Worm (Caenorhabditis elegans) whole organism, L2 larva: ENCODE data around the gene tbb-2.

ENCODE experiments used
- C34F6.9 ChIP-seq: fragments of 150-350 bp; optimal IDR thresholded peaks from 2 replicates; lab custom pipeline; 2014; ENCODE audit warnings: missing biosample characterization, missing genetic modification characterization
- F13H6.1 ChIP-seq: sonication (generic microtip); optimal IDR thresholded peaks from 2 replicates; lab custom pipeline; 2016; ENCODE audit warnings: missing genetic modification characterization, missing compliant biosample characterization
- R02D3.7 ChIP-seq: fragments of 150-350 bp; optimal IDR thresholded peaks from 2 replicates; lab custom pipeline; 2014; ENCODE audit warnings: missing biosample characterization, missing genetic modification characterization
- Y55F3AM.14 ChIP-seq: fragments of 200-800 bp; sonication (Bioruptor generic); optimal IDR thresholded peaks from 2 replicates; lab custom pipeline; 2018; ENCODE audit warnings: mild to moderate bottlenecking, missing genetic modification characterization, missing compliant biosample characterization
- alr-1 ChIP-seq: fragments of 150-350 bp; optimal IDR thresholded peaks from 2 replicates; lab custom pipeline; 2014; ENCODE audit warnings: missing biosample characterization, missing genetic modification characterization
- ama-1 ChIP-seq: fragments of 150-350 bp; optimal IDR thresholded peaks from 2 replicates; lab custom pipeline; 2018; ENCODE audit warnings: inconsistent platforms
- blmp-1 ChIP-seq: sonication (generic microtip); optimal IDR thresholded peaks from 2 replicates; lab custom pipeline; 2017; ENCODE audit warnings: missing genetic modification characterization, mild to moderate bottlenecking, missing compliant biosample characterization, antibody characterized with exemption, moderate library complexity; ENCODE audit not compliant: insufficient read depth
- ceh-16 ChIP-seq: fragments of 150-350 bp; optimal IDR thresholded peaks from 2 replicates; lab custom pipeline; 2014; ENCODE audit warnings: missing biosample characterization, missing genetic modification characterization
- ceh-82 ChIP-seq: fragments of 150-350 bp; optimal IDR thresholded peaks from 2 replicates; lab custom pipeline; 2014; ENCODE audit warnings: missing biosample characterization, missing genetic modification characterization
- dmd-4 ChIP-seq: sonication (generic microtip); optimal IDR thresholded peaks from 2 replicates; lab custom pipeline; 2017; ENCODE audit warnings: missing biosample characterization, missing genetic modification characterization
- egl-27 ChIP-seq: sonication (generic microtip); optimal IDR thresholded peaks from 3 replicates; lab custom pipeline; 2017; ENCODE audit warnings: missing biosample characterization, missing genetic modification reagents, missing genetic modification characterization
- elt-1 ChIP-seq: fragments of 150-350 bp; optimal IDR thresholded peaks from 2 replicates; lab custom pipeline; 2014; ENCODE audit warnings: missing biosample characterization, missing genetic modification characterization
- elt-3 ChIP-seq: sonication (generic microtip); optimal IDR thresholded peaks from 2 replicates; lab custom pipeline; 2017; ENCODE audit warnings: missing biosample characterization, missing genetic modification characterization
- fos-1 ChIP-seq: fragments of 150-350 bp; optimal IDR thresholded peaks from 2 replicates; lab custom pipeline; 2014; ENCODE audit warnings: missing biosample characterization, missing genetic modification characterization
- gmeb-1 ChIP-seq: fragments of 150-350 bp; optimal IDR thresholded peaks from 2 replicates; lab custom pipeline; 2014; ENCODE audit warnings: missing biosample characterization, missing genetic modification characterization
- lin-11 ChIP-seq: fragments of 150-350 bp; sonication (generic microtip); optimal IDR thresholded peaks from 2 replicates; lab custom pipeline; 2014; ENCODE audit warnings: missing biosample characterization, missing genetic modification characterization, inconsistent platforms, mixed read lengths
- lin-39 ChIP-seq: fragments of 150-350 bp; optimal IDR thresholded peaks from 2 replicates; lab custom pipeline; 2014; ENCODE audit warnings: missing biosample characterization, missing genetic modification reagents, missing genetic modification characterization
- lsy-2 ChIP-seq, 2 experiments: fragments of 150-350 bp in 1 of 2; sonication (generic microtip) in 1 of 2; optimal IDR thresholded peaks; 2 replicates each; lab custom pipeline; 2014 to 2017; ENCODE audit warnings: missing biosample characterization in 2 of 2, missing genetic modification characterization in 2 of 2
- mab-5 ChIP-seq: fragments of 150-350 bp; optimal IDR thresholded peaks from 2 replicates; lab custom pipeline; 2014; ENCODE audit warnings: missing biosample characterization, missing genetic modification characterization
- mbf-1 ChIP-seq: sonication (generic microtip); optimal IDR thresholded peaks from 2 replicates; lab custom pipeline; 2017; ENCODE audit warnings: missing biosample characterization, missing genetic modification characterization
- nhr-10 ChIP-seq: sonication (generic microtip); optimal IDR thresholded peaks from 2 replicates; lab custom pipeline; 2017; ENCODE audit warnings: missing biosample characterization, missing genetic modification characterization
- nhr-11 ChIP-seq: fragments of 150-350 bp; optimal IDR thresholded peaks from 2 replicates; lab custom pipeline; 2014; ENCODE audit warnings: missing biosample characterization, missing genetic modification characterization
- nhr-12 ChIP-seq: fragments of 150-350 bp; optimal IDR thresholded peaks from 2 replicates; lab custom pipeline; 2014; ENCODE audit warnings: missing biosample characterization, missing genetic modification characterization
- nhr-21 ChIP-seq: fragments of 150-350 bp; optimal IDR thresholded peaks from 2 replicates; lab custom pipeline; 2014; ENCODE audit warnings: missing biosample characterization, missing genetic modification characterization
- nhr-237 ChIP-seq: fragments of 150-350 bp; optimal IDR thresholded peaks from 2 replicates; lab custom pipeline; 2014; ENCODE audit warnings: missing biosample characterization, missing genetic modification characterization
- nhr-25 ChIP-seq: fragments of 150-350 bp; sonication (generic microtip); optimal IDR thresholded peaks from 3 replicates; lab custom pipeline; 2014; ENCODE audit warnings: missing biosample characterization, missing genetic modification characterization
- nhr-6 ChIP-seq: fragments of 150-350 bp; optimal IDR thresholded peaks from 2 replicates; lab custom pipeline; 2014; ENCODE audit warnings: missing biosample characterization, missing genetic modification characterization
- peb-1 ChIP-seq: fragments of 150-350 bp; optimal IDR thresholded peaks from 2 replicates; lab custom pipeline; 2014; ENCODE audit warnings: missing biosample characterization, missing genetic modification characterization
- sem-4 ChIP-seq: fragments of 150-350 bp; optimal IDR thresholded peaks from 2 replicates; lab custom pipeline; 2014; ENCODE audit warnings: missing biosample characterization, missing genetic modification reagents, missing genetic modification characterization
- sma-9 ChIP-seq, 2 experiments: fragments of 150-350 bp in 1 of 2; sonication (generic microtip) in 1 of 2; optimal IDR thresholded peaks; 2 replicates each; lab custom pipeline; 2014 to 2016; ENCODE audit warnings: missing genetic modification characterization in 2 of 2, mild to moderate bottlenecking in 1 of 2, missing biosample characterization in 1 of 2, missing compliant biosample characterization in 1 of 2, missing genetic modification reagents in 1 of 2, moderate library complexity in 1 of 2
- snpc-4 ChIP-seq: fragments of 150-350 bp; optimal IDR thresholded peaks from 2 replicates; lab custom pipeline; 2014; ENCODE audit warnings: missing biosample characterization, missing genetic modification characterization
- unc-39 ChIP-seq: fragments of 150-350 bp; optimal IDR thresholded peaks from 2 replicates; lab custom pipeline; 2014; ENCODE audit warnings: missing biosample characterization, missing genetic modification characterization
- unc-55 ChIP-seq: fragments of 150-350 bp; sonication (generic microtip); optimal IDR thresholded peaks from 3 replicates; lab custom pipeline; 2014; ENCODE audit warnings: missing biosample characterization, missing genetic modification reagents, missing genetic modification characterization
- unc-62 ChIP-seq: fragments of 150-350 bp; optimal IDR thresholded peaks from 2 replicates; lab custom pipeline; 2014; ENCODE audit warnings: missing biosample characterization, missing genetic modification reagents, missing genetic modification characterization
- zag-1 ChIP-seq: fragments of 150-350 bp; optimal IDR thresholded peaks from 2 replicates; lab custom pipeline; 2014; ENCODE audit warnings: missing biosample characterization, missing genetic modification characterization
- ztf-4 ChIP-seq: fragments of 150-350 bp; optimal IDR thresholded peaks from 2 replicates; lab custom pipeline; 2014; ENCODE audit warnings: missing biosample characterization, missing genetic modification characterization

The tbb-2 gene

ce11 chrIII:4037332-4037731, 19.9 kb upstream of the tbb-2 start:
- TF ChIP-seq fos-1 (tag; lab: Kevin White, UChicago) = peak; percentile 10
- no peak for TF ChIP-seq ztf-4 (tag; lab: Kevin White, UChicago)
- no peak for TF ChIP-seq lin-39 (tag; lab: Kevin White, UChicago)
- TF ChIP-seq ceh-82 (tag; lab: Kevin White, UChicago) = no peak
- no peak for TF ChIP-seq ceh-16
- TF ChIP-seq sem-4 (tag; lab: Kevin White, UChicago) = peak; percentile 38
- peak; percentile 9 for TF ChIP-seq sma-9 (GFP tag; optimal IDR thresholded peaks at IDR 0.05; lab: Kevin White, UChicago)
- TF ChIP-seq sma-9 (tag; optimal IDR thresholded peaks at IDR 0.05; lab: Kevin White, UChicago) = no peak
- peak; percentile 73 for TF ChIP-seq F13H6.1 (tag; lab: Kevin White, UChicago)
- TF ChIP-seq lin-11 (tag; lab: Kevin White, UChicago) = no peak
- no peak for TF ChIP-seq Y55F3AM.14

ce11 chrIII:4036740-4037139, 19.3 kb upstream of the tbb-2 start, which contains the start of gene hum-5:
hum-5 (minus strand) TSS chrIII:4036840.
- TF ChIP-seq lsy-2 (tag; optimal IDR thresholded peaks at IDR 0.05; lab: Kevin White, UChicago) (no peak), unc-39 (tag; lab: Kevin White, UChicago) (no peak), elt-1 (tag; lab: Kevin White, UChicago) (no peak), mab-5 (tag; lab: Kevin White, UChicago) (no peak), nhr-25 (tag; lab: Kevin White, UChicago) (no peak), dmd-4 (tag; lab: Kevin White, UChicago) (no peak), C34F6.9 (tag; lab: Kevin White, UChicago) (no peak), ama-1 (lab: Kevin White, UChicago) (no peak), nhr-10 (tag; lab: Kevin White, UChicago) (no peak)
- TF ChIP-seq, all 48 proteins: peak for 0

- peak; percentile 83 for TF ChIP-seq unc-55 (GFP tag; lab: Kevin White, UChicago)
- no peak for TF ChIP-seq nhr-12 (tag; lab: Kevin White, UChicago)
- peak; percentile 20 for TF ChIP-seq sma-9 (GFP tag; optimal IDR thresholded peaks at IDR 0.05; lab: Kevin White, UChicago)
- TF ChIP-seq sma-9 (tag; optimal IDR thresholded peaks at IDR 0.05; lab: Kevin White, UChicago) = no peak
- TF ChIP-seq nhr-6 (tag; lab: Kevin White, UChicago) = no peak
- TF ChIP-seq unc-39 (tag; lab: Kevin White, UChicago) = no peak
- no peak for TF ChIP-seq ceh-16
- no peak for TF ChIP-seq Y55F3AM.14
- TF ChIP-seq R02D3.7 = no peak
- peak; percentile 38 for TF ChIP-seq C34F6.9 (tag; lab: Kevin White, UChicago)
- peak in 1 of 2 experiments; percentile 0 for TF ChIP-seq lsy-2 (tag; optimal IDR thresholded peaks at IDR 0.05; lab: Kevin White, UChicago)
- peak; percentile 24 for TF ChIP-seq zag-1 (tag; lab: Kevin White, UChicago)
Observed at ce11 chrIII:4034984-4035383, 17.6 kb upstream of the tbb-2 start.

ce11 chrIII:4030839-4031238, 13.4 kb upstream of the tbb-2 start:
- no peak for TF ChIP-seq nhr-11 (tag; lab: Kevin White, UChicago)
- no peak for TF ChIP-seq lin-11 (tag; lab: Kevin White, UChicago)
- TF ChIP-seq gmeb-1 (tag; lab: Kevin White, UChicago) = no peak
- TF ChIP-seq mbf-1 (tag; lab: Kevin White, UChicago) = no peak
- TF ChIP-seq, all 48 proteins: peak for 0

ce11 chrIII:4028061-4028460, 10.6 kb upstream of the tbb-2 start, which contains the start of gene T02C12.5:
T02C12.5 (minus strand) TSS chrIII:4028161.
- no peak for TF ChIP-seq gmeb-1 (tag; lab: Kevin White, UChicago)
- no peak for TF ChIP-seq unc-62 (GFP tag; lab: Kevin White, UChicago)
- no peak for TF ChIP-seq egl-27 (tag; lab: Kevin White, UChicago)
- no peak for TF ChIP-seq nhr-11 (tag; lab: Kevin White, UChicago)
- no peak for TF ChIP-seq nhr-10 (tag; lab: Kevin White, UChicago)
- no peak for TF ChIP-seq nhr-237 (tag; lab: Kevin White, UChicago)
- TF ChIP-seq, all 48 proteins: peak for 0

ce11 chrIII:4021866-4022265, 4.4 kb upstream of the tbb-2 start, which contains the start of gene tftc-5:
tftc-5 (plus strand) TSS chrIII:4022166.
- TF ChIP-seq alr-1 (tag; lab: Kevin White, UChicago) (no peak), blmp-1 (tag; lab: Kevin White, UChicago) (no peak), sem-4 (tag; lab: Kevin White, UChicago) (no peak), mbf-1 (tag; lab: Kevin White, UChicago) (no peak), peb-1 (tag; lab: Kevin White, UChicago) (no peak), nhr-25 (tag; lab: Kevin White, UChicago) (no peak), nhr-237 (tag; lab: Kevin White, UChicago) (no peak), zag-1 (tag; lab: Kevin White, UChicago) (no peak), elt-3 (tag; lab: Kevin White, UChicago) (no peak), mab-5 (tag; lab: Kevin White, UChicago) (no peak), dmd-4 (tag; lab: Kevin White, UChicago) (no peak), ceh-16 (no peak), snpc-4 (tag; lab: Kevin White, UChicago) (no peak), lsy-2 (tag; optimal IDR thresholded peaks at IDR 0.05; lab: Kevin White, UChicago) (no peak), fos-1 (tag; lab: Kevin White, UChicago) (no peak), unc-39 (tag; lab: Kevin White, UChicago) (no peak), nhr-21 (tag; lab: Kevin White, UChicago) (no peak), ama-1 (lab: Kevin White, UChicago) (no peak)
